Fruit fly (Drosophila melanogaster) whole organism, adult: ENCODE results near the gene CG18585.

Source experiments
- cic ChIP-seq: fragments of 200-800 bp; sonication (Bioruptor generic); optimal IDR thresholded peaks from 2 replicates; lab custom pipeline; 2017; ENCODE audit warnings: missing biosample characterization, mild to moderate bottlenecking, missing genetic modification characterization, moderate library complexity
- kay ChIP-seq: fragments of 200-800 bp; sonication (Bioruptor generic); peaks from one replicate; lab custom pipeline; 2016; ENCODE audit warnings: missing biosample characterization, missing genetic modification characterization, borderline replicate concordance

DNA sequence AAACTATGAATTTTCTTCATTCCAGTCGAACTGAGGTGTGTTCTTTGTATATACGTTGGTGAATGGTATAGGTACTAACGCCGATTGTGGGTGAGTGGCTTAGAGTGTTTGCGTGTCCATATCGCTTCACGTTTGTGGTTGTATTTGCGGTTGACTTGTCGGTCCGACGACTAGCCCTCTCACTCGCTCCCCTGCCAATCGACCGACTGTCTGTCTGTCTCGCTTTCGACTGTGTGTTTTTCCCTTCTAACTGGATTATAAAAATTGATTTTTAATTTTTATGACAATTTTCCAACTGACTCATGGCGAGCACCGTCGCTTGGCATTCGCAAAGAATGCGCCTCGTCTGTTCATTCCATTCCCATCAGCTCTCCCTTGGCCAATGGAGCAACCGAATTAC is 31.3 kb downstream of the CG18585 start:
- no peak for TF ChIP-seq kay (GFP tag; lab: Kevin White, UChicago)
- no peak for TF ChIP-seq cic
